Fruit fly (Drosophila melanogaster) whole organism, embryonic: ENCODE data around the gene niki.

Experiments
- Abd-B ChIP-seq: fragments of 200-800 bp; sonication (Bioruptor generic); optimal IDR thresholded peaks from 2 replicates; lab custom pipeline; 2018; ENCODE audit warnings: missing biosample characterization, mild to moderate bottlenecking, missing genetic modification characterization, moderate library complexity
- C15 ChIP-seq: fragments of 200-800 bp; sonication (Bioruptor generic); IDR thresholded peaks from 3 replicates; pipeline ENCODE4 v1.3.6; 2022; ENCODE audit warnings: missing biosample characterization, missing genetic modification characterization
- CG10565 ChIP-seq: fragments of 200-800 bp; sonication (Bioruptor generic); optimal IDR thresholded peaks from 3 replicates; lab custom pipeline; 2016; ENCODE audit warnings: missing biosample characterization, mild to moderate bottlenecking, missing genetic modification characterization
- CG11085 ChIP-seq: fragments of 200-800 bp; sonication (Bioruptor generic); IDR thresholded peaks from 2 replicates; pipeline ENCODE4 v1.3.6; 2022; ENCODE audit warnings: missing biosample characterization, missing genetic modification characterization
- CG11093 ChIP-seq: fragments of 200-800 bp; sonication (Bioruptor generic); IDR thresholded peaks from 3 replicates; pipeline ENCODE4 v1.3.6; 2022; ENCODE audit warnings: missing biosample characterization, missing genetic modification characterization
- CG1233 ChIP-seq: fragments of 200-800 bp; sonication (Bioruptor generic); optimal IDR thresholded peaks from 4 replicates; lab custom pipeline; 2018; ENCODE audit warnings: missing biosample characterization, mild to moderate bottlenecking, missing genetic modification characterization
- CG13287 ChIP-seq: fragments of 200-800 bp; sonication (Bioruptor generic); IDR thresholded peaks from 2 replicates; pipeline ENCODE4 v1.3.6; 2022; ENCODE audit warnings: missing biosample characterization, missing genetic modification characterization; ENCODE audit not compliant: partially characterized antibody
- CG13424 ChIP-seq: fragments of 200-800 bp; sonication (Bioruptor generic); optimal IDR thresholded peaks from 2 replicates; lab custom pipeline; 2019; ENCODE audit warnings: missing biosample characterization, mild to moderate bottlenecking, missing genetic modification characterization, moderate library complexity
- CG14441 ChIP-seq: fragments of 200-800 bp; sonication (Bioruptor generic); IDR thresholded peaks from 2 replicates; pipeline ENCODE4 v1.3.6; 2022; ENCODE audit warnings: missing biosample characterization, missing genetic modification characterization
- CG14710 ChIP-seq: fragments of 200-800 bp; sonication (Bioruptor generic); optimal IDR thresholded peaks from 3 replicates; lab custom pipeline; 2019; ENCODE audit warnings: missing biosample characterization, mild to moderate bottlenecking, missing genetic modification characterization, moderate library complexity
- CG16815 ChIP-seq: fragments of 200-800 bp; sonication (Bioruptor generic); optimal IDR thresholded peaks from 3 replicates; lab custom pipeline; 2017; ENCODE audit warnings: missing biosample characterization, mild to moderate bottlenecking, missing genetic modification characterization
- CG17186 ChIP-seq: fragments of 200-800 bp; sonication (Bioruptor generic); optimal IDR thresholded peaks from 3 replicates; lab custom pipeline; 2017; ENCODE audit warnings: missing biosample characterization, missing genetic modification reagents, missing genetic modification characterization
- CG17912 ChIP-seq: fragments of 200-800 bp; sonication (Bioruptor generic); optimal IDR thresholded peaks from 2 replicates; lab custom pipeline; 2018; ENCODE audit warnings: missing biosample characterization, mild to moderate bottlenecking, missing genetic modification characterization
- CG18262 ChIP-seq: fragments of 200-800 bp; optimal IDR thresholded peaks from 3 replicates; lab custom pipeline; 2019; ENCODE audit warnings: missing biosample characterization, mild to moderate bottlenecking, missing genetic modification characterization, moderate library complexity
- CG31441 ChIP-seq: fragments of 200-800 bp; sonication (Bioruptor generic); IDR thresholded peaks from 2 replicates; pipeline ENCODE4 v1.3.6; 2022; ENCODE audit warnings: missing biosample characterization, missing genetic modification characterization
- CG34422 ChIP-seq: fragments of 200-800 bp; sonication (Bioruptor generic); IDR thresholded peaks from 3 replicates; pipeline ENCODE4 v1.3.6; 2022; ENCODE audit warnings: missing biosample characterization, missing genetic modification characterization
- CG4424 ChIP-seq: fragments of 200-800 bp; sonication (Bioruptor generic); optimal IDR thresholded peaks from 3 replicates; lab custom pipeline; 2016; ENCODE audit warnings: missing biosample characterization, missing genetic modification characterization
- CG6272 ChIP-seq: fragments of 200-800 bp; sonication (Bioruptor generic); IDR thresholded peaks from 2 replicates; pipeline ENCODE4 v1.3.6; 2022; ENCODE audit warnings: missing biosample characterization, missing genetic modification characterization
- CG6689 ChIP-seq: fragments of 200-800 bp; sonication (Bioruptor generic); IDR thresholded peaks from 2 replicates; pipeline ENCODE4 v1.3.6; 2022; ENCODE audit warnings: missing biosample characterization, missing genetic modification characterization
- CG9797 ChIP-seq: fragments of 200-800 bp; sonication (Bioruptor generic); optimal IDR thresholded peaks from 3 replicates; lab custom pipeline; 2018; ENCODE audit warnings: missing biosample characterization, mild to moderate bottlenecking, missing genetic modification characterization
- CG9817 ChIP-seq: fragments of 200-800 bp; sonication (Bioruptor generic); optimal IDR thresholded peaks from 2 replicates; lab custom pipeline; 2018; ENCODE audit warnings: missing biosample characterization, mild to moderate bottlenecking, missing genetic modification characterization, moderate library complexity
- Dbx ChIP-seq: fragments of 200-800 bp; sonication (Bioruptor generic); IDR thresholded peaks from 3 replicates; pipeline ENCODE4 v1.3.6; 2022; ENCODE audit warnings: missing biosample characterization, missing genetic modification characterization
- Doc3 ChIP-seq: fragments of 200-800 bp; sonication (Bioruptor generic); IDR thresholded peaks from 3 replicates; pipeline ENCODE4 v1.3.6; 2022; ENCODE audit warnings: missing biosample characterization, missing genetic modification characterization; ENCODE audit not compliant: partially characterized antibody
- Drgx ChIP-seq: fragments of 200-800 bp; sonication (Bioruptor generic); IDR thresholded peaks from 2 replicates; pipeline ENCODE4 v1.3.6; 2022; ENCODE audit warnings: missing biosample characterization, missing genetic modification characterization
- Ets97D ChIP-seq: fragments of 200-800 bp; sonication (Bioruptor generic); optimal IDR thresholded peaks from 3 replicates; lab custom pipeline; 2016; ENCODE audit warnings: missing biosample characterization, missing genetic modification characterization
- Fer3 ChIP-seq: fragments of 200-800 bp; sonication (Bioruptor generic); optimal IDR thresholded peaks from 2 replicates; lab custom pipeline; 2018; ENCODE audit warnings: missing biosample characterization, mild to moderate bottlenecking, missing genetic modification characterization, moderate library complexity
- Hey ChIP-seq: fragments of 200-800 bp; sonication (Bioruptor generic); optimal IDR thresholded peaks from 3 replicates; lab custom pipeline; 2018; ENCODE audit warnings: missing biosample characterization, mild to moderate bottlenecking, missing genetic modification characterization
- MTF-1 ChIP-seq: fragments of 200-800 bp; sonication (Bioruptor generic); optimal IDR thresholded peaks from 2 replicates; lab custom pipeline; 2018; ENCODE audit warnings: missing biosample characterization, mild to moderate bottlenecking, missing genetic modification characterization, borderline replicate concordance
- Mrtf ChIP-seq: fragments of 200-800 bp; sonication (Bioruptor generic); IDR thresholded peaks from 3 replicates; pipeline ENCODE4 v1.3.6; 2022; ENCODE audit warnings: missing biosample characterization, missing genetic modification characterization
- NfI ChIP-seq: fragments of 200-800 bp; sonication (Bioruptor generic); optimal IDR thresholded peaks from 3 replicates; lab custom pipeline; 2018; ENCODE audit warnings: missing biosample characterization, mild to moderate bottlenecking, missing genetic modification characterization, moderate library complexity
- Sin3A ChIP-seq: fragments of >200 bp; optimal IDR thresholded peaks from 2 replicates; lab custom pipeline; 2018
- ara ChIP-seq: fragments of 200-800 bp; sonication (Bioruptor generic); IDR thresholded peaks from 2 replicates; pipeline ENCODE4 v1.3.6; 2022; ENCODE audit warnings: missing biosample characterization, missing genetic modification characterization
- corto ChIP-seq: fragments of 200-800 bp; sonication (Bioruptor generic); optimal IDR thresholded peaks from 2 replicates; lab custom pipeline; 2016; ENCODE audit warnings: missing biosample characterization, mild to moderate bottlenecking, missing genetic modification characterization, moderate library complexity
- danr ChIP-seq: fragments of 200-800 bp; sonication (Bioruptor generic); IDR thresholded peaks from 2 replicates; pipeline ENCODE4 v1.3.6; 2022; ENCODE audit warnings: missing biosample characterization, missing genetic modification characterization
- dati ChIP-seq: fragments of 200-800 bp; sonication (Bioruptor generic); IDR thresholded peaks from 2 replicates; pipeline ENCODE4 v1.3.6; 2022; ENCODE audit warnings: missing biosample characterization, missing genetic modification characterization
- disco-r ChIP-seq: fragments of 200-800 bp; sonication (Bioruptor generic); optimal IDR thresholded peaks from 2 replicates; lab custom pipeline; 2016; ENCODE audit warnings: missing biosample characterization, missing genetic modification characterization
- emc ChIP-seq: fragments of 200-800 bp; sonication (Bioruptor generic); optimal IDR thresholded peaks from 2 replicates; lab custom pipeline; 2016; ENCODE audit warnings: missing biosample characterization, missing genetic modification characterization
- fd64A ChIP-seq: fragments of 200-800 bp; sonication (Bioruptor generic); optimal IDR thresholded peaks from 3 replicates; lab custom pipeline; 2018; ENCODE audit warnings: missing biosample characterization, mild to moderate bottlenecking, missing genetic modification characterization
- gem ChIP-seq: fragments of 200-800 bp; sonication (Bioruptor generic); optimal IDR thresholded peaks from 2 replicates; lab custom pipeline; 2019; ENCODE audit warnings: missing biosample characterization, mild to moderate bottlenecking, missing genetic modification characterization, moderate library complexity
- gsb-n ChIP-seq: fragments of 200-800 bp; sonication (Bioruptor generic); optimal IDR thresholded peaks from 3 replicates; lab custom pipeline; 2018; ENCODE audit warnings: missing biosample characterization, mild to moderate bottlenecking, missing genetic modification characterization
- kah ChIP-seq: fragments of 200-800 bp; sonication (Bioruptor generic); optimal IDR thresholded peaks from 2 replicates; lab custom pipeline; 2018; ENCODE audit warnings: missing biosample characterization, mild to moderate bottlenecking, missing genetic modification characterization
- lilli ChIP-seq: fragments of 200-800 bp; sonication (Bioruptor generic); optimal IDR thresholded peaks from 3 replicates; lab custom pipeline; 2016; ENCODE audit warnings: missing biosample characterization, missing genetic modification characterization
- maf-S ChIP-seq: fragments of 200-800 bp; sonication (Bioruptor generic); optimal IDR thresholded peaks from 2 replicates; lab custom pipeline; 2016; ENCODE audit warnings: missing biosample characterization, missing genetic modification characterization
- nau ChIP-seq: fragments of 200-800 bp; sonication (Bioruptor generic); optimal IDR thresholded peaks from 3 replicates; lab custom pipeline; 2017; ENCODE audit warnings: missing biosample characterization, mild to moderate bottlenecking, missing genetic modification characterization, missing genetic modification reagents
- nerfin-1 ChIP-seq: fragments of 200-800 bp; sonication (Bioruptor generic); optimal IDR thresholded peaks from 3 replicates; lab custom pipeline; 2019; ENCODE audit warnings: missing biosample characterization, mild to moderate bottlenecking, missing genetic modification characterization, moderate library complexity
- repo ChIP-seq: fragments of 200-800 bp; sonication (Bioruptor generic); optimal IDR thresholded peaks from 2 replicates; lab custom pipeline; 2016; ENCODE audit warnings: missing biosample characterization, missing genetic modification characterization
- ro ChIP-seq: fragments of 200-800 bp; sonication (Bioruptor generic); IDR thresholded peaks from 2 replicates; pipeline ENCODE4 v1.3.6; 2022; ENCODE audit warnings: missing biosample characterization, missing genetic modification characterization
- slou ChIP-seq: fragments of 200-800 bp; sonication (Bioruptor generic); optimal IDR thresholded peaks from 3 replicates; lab custom pipeline; 2016; ENCODE audit warnings: missing biosample characterization, missing genetic modification characterization
- slp2 ChIP-seq: fragments of 200-800 bp; sonication (Bioruptor generic); optimal IDR thresholded peaks from 2 replicates; lab custom pipeline; 2016; ENCODE audit warnings: missing biosample characterization, missing genetic modification characterization
- sna ChIP-seq: fragments of 200-800 bp; sonication (Bioruptor generic); IDR thresholded peaks from 2 replicates; pipeline ENCODE4 v1.3.6; 2022; ENCODE audit warnings: missing biosample characterization, missing genetic modification characterization; ENCODE audit not compliant: partially characterized antibody

Gene niki

dm6 chr3R:24787042-24787565, 38.3 kb downstream of the niki start, which contains the start of gene CG5805 (continued):
- TF ChIP-seq Abd-B (GFP tag; lab: Kevin White, UChicago) (peak; percentile 57), CG9797 (GFP tag; lab: Kevin White, UChicago) (peak; percentile 72), Hey (tag; lab: Kevin White, UChicago) (peak; percentile 62), emc (GFP tag; lab: Kevin White, UChicago) (peak; percentile 81), CG17186 (GFP tag; lab: Kevin White, UChicago) (peak; percentile 85), gsb-n (peak; percentile 55), CG14441 (GFP tag; lab: Robert Waterston, UW) (peak; percentile 72), nau (GFP tag; lab: Kevin White, UChicago) (no peak), CG13424 (tag; lab: Kevin White, UChicago) (peak; percentile 57), Sin3A (lab: Kevin White, UChicago) (no peak), CG13287 (peak; percentile 38; the same call in 1 of the 2 replicates), CG1233 (peak; percentile 90), CG16815 (GFP tag; lab: Kevin White, UChicago) (peak; percentile 53), corto (GFP tag; lab: Kevin White, UChicago) (no peak), fd64A (GFP tag; lab: Kevin White, UChicago) (peak; percentile 73), maf-S (peak; percentile 65), CG11085 (GFP tag; lab: Robert Waterston, UW) (peak; percentile 83), sna (0 out of 2 replicates have a peak, but pooled peaks have one; percentile 22), CG4424 (peak; percentile 85), Fer3 (tag; lab: Kevin White, UChicago) (peak; percentile 92), ara (GFP tag; lab: Robert Waterston, UW) (peak; percentile 73), gem (tag; lab: Kevin White, UChicago) (no peak), CG34422 (GFP tag; lab: Robert Waterston, UW) (peak; percentile 78; the same call in 2 of the 3 replicates), CG11093 (peak; percentile 14; the same call in 1 of the 3 replicates), CG18262 (tag; lab: Kevin White, UChicago) (peak; percentile 65), C15 (GFP tag; lab: Robert Waterston, UW) (peak; percentile 78; the same call in 2 of the 3 replicates), CG31441 (GFP tag; lab: Robert Waterston, UW) (peak; percentile 85), MTF-1 (GFP tag; lab: Kevin White, UChicago) (peak; percentile 90), Mrtf (GFP tag; lab: Robert Waterston, UW) (peak; percentile 34; the same call in 2 of the 3 replicates), dati (GFP tag; lab: Robert Waterston, UW) (peak; percentile 68), Ets97D (GFP tag; lab: Kevin White, UChicago) (peak; percentile 99), CG17912 (GFP tag; lab: Kevin White, UChicago) (peak; percentile 87), CG6689 (GFP tag; lab: Robert Waterston, UW) (peak; percentile 70), Dbx (GFP tag; lab: Robert Waterston, UW) (peak; percentile 89), CG14710 (tag; lab: Kevin White, UChicago) (peak; percentile 80), slou (peak; percentile 58), Drgx (GFP tag; lab: Robert Waterston, UW) (peak; percentile 11; the same call in 1 of the 2 replicates), CG10565 (GFP tag; lab: Kevin White, UChicago) (no peak), CG9817 (tag; lab: Kevin White, UChicago) (peak; percentile 85), danr (peak; percentile 59; the same call in 1 of the 2 replicates), disco-r (peak; percentile 69), slp2 (GFP tag; lab: Kevin White, UChicago) (peak; percentile 58), NfI (GFP tag; lab: Kevin White, UChicago) (peak; percentile 93), ro (peak; percentile 18; the same call in 1 of the 2 replicates), CG6272 (GFP tag; lab: Robert Waterston, UW) (peak; percentile 63), repo (peak; percentile 59), lilli (GFP tag; lab: Kevin White, UChicago) (peak; percentile 57), nerfin-1 (tag; lab: Kevin White, UChicago) (peak; percentile 75), kah (GFP tag; lab: Kevin White, UChicago) (peak; percentile 82), Doc3 (GFP tag; lab: Robert Waterston, UW) (no peak)
